Fruit fly (Drosophila melanogaster): ENCODE measurements around the gene CG7542.
A peak's percentile ranks its signal among the peaks of the same experiment; 100 is the strongest.

CG7542 gene

dm6 chr3L:17532197-17532596 is 17.4 kb upstream of the CG7542 start (continued):
- TF ChIP-seq tll (GFP tag; optimal IDR thresholded peaks at IDR 0.05) (no peak), E2f1 (GFP tag; IDR thresholded peaks at IDR 0.05) (0 out of 2 replicates have a peak, but pooled peaks have one; percentile 21), Nf-YA (GFP tag; IDR thresholded peaks at IDR 0.05) (0 out of 2 replicates have a peak, but pooled peaks have one; percentile 6), HLH3B (GFP tag; IDR thresholded peaks at IDR 0.05) (0 out of 2 replicates have a peak, but pooled peaks have one; percentile 24), Camta (GFP tag; optimal IDR thresholded peaks at IDR 0.05) (peak; percentile 11), abd-A (tag; optimal IDR thresholded peaks at IDR 0.05) (peak; percentile 17), CG9797 (GFP tag; optimal IDR thresholded peaks at IDR 0.05) (no peak), Trl (optimal IDR thresholded peaks at IDR 0.05) (no peak), Trl (GFP tag; optimal IDR thresholded peaks at IDR 0.05) (peak; percentile 7), az2 (GFP tag; optimal IDR thresholded peaks at IDR 0.05) (peak; percentile 38), bsh (GFP tag; optimal IDR thresholded peaks at IDR 0.05) (peak in 1 of 2 experiments; percentile 73), Xbp1 (GFP tag; optimal IDR thresholded peaks at IDR 0.05) (peak; percentile 20), Nf-YB (GFP tag; optimal IDR thresholded peaks at IDR 0.05) (peak; percentile 9), CG18599 (GFP tag; optimal IDR thresholded peaks at IDR 0.05) (peak; percentile 3), grau (tag; optimal IDR thresholded peaks at IDR 0.05) (peak; percentile 49), salm (tag; optimal IDR thresholded peaks at IDR 0.05) (peak; percentile 16), CG12104 (GFP tag; optimal IDR thresholded peaks at IDR 0.05) (peak; percentile 1), psq (GFP tag; optimal IDR thresholded peaks at IDR 0.05) (no peak), org-1 (GFP tag; optimal IDR thresholded peaks at IDR 0.05) (no peak), CG2120 (GFP tag; optimal IDR thresholded peaks at IDR 0.05) (peak; percentile 33), CG18262 (tag; optimal IDR thresholded peaks at IDR 0.05) (peak; percentile 60), Hr51 (GFP tag; optimal IDR thresholded peaks at IDR 0.05) (peak in 1 of 2 experiments; percentile 32), CoRest (tag; optimal IDR thresholded peaks at IDR 0.05) (peak; percentile 42), CG2202 (tag; optimal IDR thresholded peaks at IDR 0.05) (peak; percentile 21), CG11695 (GFP tag; IDR thresholded peaks at IDR 0.05) (peak; percentile 50; the same call in 1 of the 3 replicates), row (GFP tag; IDR thresholded peaks at IDR 0.05) (peak; percentile 58), Ets97D (GFP tag; optimal IDR thresholded peaks at IDR 0.05) (no peak), ATbp (GFP tag; optimal IDR thresholded peaks at IDR 0.05) (peak; percentile 31), CG2712 (tag; optimal IDR thresholded peaks at IDR 0.05) (peak; percentile 58), CG1233 (GFP tag; optimal IDR thresholded peaks at IDR 0.05) (peak; percentile 0), hkb (optimal IDR thresholded peaks at IDR 0.05) (no peak), hkb (GFP tag; IDR thresholded peaks at IDR 0.05) (peak; percentile 42; the same call in 1 of the 2 replicates), CG17328 (GFP tag; IDR thresholded peaks at IDR 0.05) (peak; percentile 35; the same call in 1 of the 2 replicates), PHDP (tag; optimal IDR thresholded peaks at IDR 0.05) (peak; percentile 51), Ssrp (tag; optimal IDR thresholded peaks at IDR 0.05) (peak; percentile 36), chif (GFP tag; optimal IDR thresholded peaks at IDR 0.05) (no peak), CG9727 (GFP tag; optimal IDR thresholded peaks at IDR 0.05) (peak; percentile 34), CG10209 (GFP tag; optimal IDR thresholded peaks at IDR 0.05) (peak; percentile 10), tup (GFP tag; optimal IDR thresholded peaks at IDR 0.05) (no peak), Rx (GFP tag; IDR thresholded peaks at IDR 0.05) (no peak), Meics (GFP tag; optimal IDR thresholded peaks at IDR 0.05) (peak; percentile 10), CG10979 (tag; optimal IDR thresholded peaks at IDR 0.05) (peak; percentile 56), ewg (GFP tag; optimal IDR thresholded peaks at IDR 0.05) (peak; percentile 7), Blimp-1 (GFP tag; optimal IDR thresholded peaks at IDR 0.05) (peak; percentile 83), Sox102F (GFP tag; optimal IDR thresholded peaks at IDR 0.05) (peak; percentile 56), CG3995 (GFP tag; optimal IDR thresholded peaks at IDR 0.05) (no peak), ham (GFP tag; IDR thresholded peaks at IDR 0.05) (no peak), CG4282 (GFP tag; optimal IDR thresholded peaks at IDR 0.05) (no peak), YL-1 (GFP tag; optimal IDR thresholded peaks at IDR 0.05) (no peak), zfh2 (GFP tag; optimal IDR thresholded peaks at IDR 0.05) (no peak)

Data from whole organism, embryonic.